Worm (Caenorhabditis elegans) whole organism, young adult: ENCODE results near the gene nlp-50.

Experiments
- F10E7.11 ChIP-seq: sonication (generic microtip); optimal IDR thresholded peaks from 2 replicates; lab custom pipeline; 2017; ENCODE audit warnings: mild to moderate bottlenecking, missing genetic modification characterization, moderate library complexity, missing compliant biosample characterization
- F39B2.1 ChIP-seq: fragments of 200-800 bp; sonication (Bioruptor generic); IDR thresholded peaks from 2 replicates; pipeline ENCODE4 v1.3.6; 2022; ENCODE audit warnings: missing genetic modification reagents, missing genetic modification characterization, missing compliant biosample characterization
- F49E8.2 ChIP-seq: sonication (generic microtip); optimal IDR thresholded peaks from 3 replicates; lab custom pipeline; 2017; ENCODE audit warnings: missing genetic modification characterization, mild to moderate bottlenecking, missing compliant biosample characterization, antibody characterized with exemption, moderate library complexity; ENCODE audit not compliant: insufficient read depth
- F52B5.7 ChIP-seq: sonication (generic microtip); optimal IDR thresholded peaks from 2 replicates; lab custom pipeline; 2016; ENCODE audit warnings: mild to moderate bottlenecking, missing genetic modification characterization, missing compliant biosample characterization
- F57A8.1 ChIP-seq: fragments of 200-800 bp; sonication (Bioruptor generic); optimal IDR thresholded peaks from 2 replicates; lab custom pipeline; 2018; ENCODE audit warnings: mild to moderate bottlenecking, missing genetic modification characterization, moderate library complexity, missing compliant biosample characterization
- Y53F4B.3 ChIP-seq: fragments of 200-800 bp; sonication (Bioruptor generic); IDR thresholded peaks from 2 replicates; pipeline ENCODE4 v1.3.6; 2022; ENCODE audit warnings: missing genetic modification reagents, missing genetic modification characterization, missing compliant biosample characterization
- Y56A3A.18 ChIP-seq: fragments of 200-800 bp; sonication (Bioruptor generic); IDR thresholded peaks from 2 replicates; pipeline ENCODE4 v1.3.6; 2022; ENCODE audit warnings: missing genetic modification reagents, missing genetic modification characterization, missing compliant biosample characterization
- ZK185.1 ChIP-seq: sonication (generic microtip); optimal IDR thresholded peaks from 2 replicates; lab custom pipeline; 2016; ENCODE audit warnings: mild to moderate bottlenecking, missing genetic modification characterization, missing compliant biosample characterization; ENCODE audit not compliant: poor library complexity, severe bottlenecking
- aptf-2 ChIP-seq: fragments of 200-800 bp; sonication (Bioruptor generic); conservative IDR thresholded peaks from 2 replicates; pipeline ENCODE4 v1.3.6; 2022; ENCODE audit warnings: missing genetic modification reagents, missing genetic modification characterization, missing compliant biosample characterization
- atf-7 ChIP-seq: sonication (generic microtip); optimal IDR thresholded peaks from 2 replicates; lab custom pipeline; 2017; ENCODE audit warnings: mild to moderate bottlenecking, missing genetic modification characterization, missing compliant biosample characterization
- attf-5 ChIP-seq: fragments of 200-800 bp; sonication (Bioruptor generic); optimal IDR thresholded peaks from 2 replicates; lab custom pipeline; 2018; ENCODE audit warnings: mild to moderate bottlenecking, missing genetic modification characterization, missing compliant biosample characterization
- bed-2 ChIP-seq: fragments of 200-800 bp; sonication (Bioruptor generic); IDR thresholded peaks from 2 replicates; pipeline ENCODE4 v1.3.6; 2022; ENCODE audit warnings: missing genetic modification reagents, missing genetic modification characterization, missing compliant biosample characterization
- cebp-1 ChIP-seq, 2 experiments: fragments of 200-800 bp in 1 of 2; sonication (Bioruptor generic) in 1 of 2; sonication (generic microtip) in 1 of 2; IDR thresholded peaks in 1 of 2; optimal IDR thresholded peaks in 1 of 2; 2 replicates each; pipeline versions ENCODE4 v1.3.6 to Lab custom; 2017 to 2022; ENCODE audit warnings: missing compliant biosample characterization in 2 of 2, missing genetic modification characterization in 2 of 2, mild to moderate bottlenecking in 1 of 2, missing genetic modification reagents in 1 of 2, moderate library complexity in 1 of 2
- cebp-2 ChIP-seq: fragments of 200-800 bp; sonication (Bioruptor generic); IDR thresholded peaks from 2 replicates; pipeline ENCODE4 v1.3.6; 2022; ENCODE audit warnings: missing genetic modification characterization, missing compliant biosample characterization
- ceh-40 ChIP-seq: fragments of 200-800 bp; sonication (Bioruptor generic); IDR thresholded peaks from 2 replicates; pipeline ENCODE4 v1.3.6; 2022; ENCODE audit warnings: missing genetic modification characterization, missing compliant biosample characterization
- ceh-91 ChIP-seq: fragments of 200-800 bp; sonication (Bioruptor generic); IDR thresholded peaks from 2 replicates; pipeline ENCODE4 v1.3.6; 2022; ENCODE audit warnings: missing genetic modification reagents, missing genetic modification characterization, missing compliant biosample characterization
- dox-1 ChIP-seq: fragments of 200-800 bp; sonication (Bioruptor generic); IDR thresholded peaks from 2 replicates; pipeline ENCODE4 v1.3.6; 2022; ENCODE audit warnings: missing genetic modification reagents, missing genetic modification characterization, missing compliant biosample characterization
- efl-1 ChIP-seq: fragments of 150-350 bp; optimal IDR thresholded peaks from 2 replicates; lab custom pipeline; 2014; ENCODE audit warnings: missing biosample characterization, missing genetic modification reagents, missing genetic modification characterization
- egl-18 ChIP-seq: fragments of 200-800 bp; sonication (Bioruptor generic); IDR thresholded peaks from 2 replicates; pipeline ENCODE4 v1.3.6; 2022; ENCODE audit warnings: missing genetic modification reagents, missing genetic modification characterization, missing compliant biosample characterization
- egrh-3 ChIP-seq: fragments of 200-800 bp; sonication (Bioruptor generic); IDR thresholded peaks from 2 replicates; pipeline ENCODE4 v1.3.6; 2022; ENCODE audit warnings: missing genetic modification reagents, missing genetic modification characterization, missing compliant biosample characterization
- ekl-4 ChIP-seq: fragments of 200-800 bp; sonication (Bioruptor generic); IDR thresholded peaks from 2 replicates; pipeline ENCODE4 v1.3.6; 2022; ENCODE audit warnings: missing genetic modification reagents, missing genetic modification characterization, missing compliant biosample characterization
- hmg-1.2 ChIP-seq: fragments of 200-800 bp; sonication (Bioruptor generic); IDR thresholded peaks from 2 replicates; pipeline ENCODE4 v1.3.6; 2022; ENCODE audit warnings: missing genetic modification reagents, missing genetic modification characterization, missing compliant biosample characterization
- hrde-1 ChIP-seq: sonication (generic microtip); optimal IDR thresholded peaks from 2 replicates; lab custom pipeline; 2016; ENCODE audit warnings: missing genetic modification characterization, mild to moderate bottlenecking, missing compliant biosample characterization, moderate library complexity, missing genotype, missing genetic modification reagents, borderline replicate concordance
- hsf-1 ChIP-seq: fragments of 200-800 bp; sonication (Bioruptor generic); IDR thresholded peaks from 2 replicates; pipeline ENCODE4 v1.3.6; 2022; ENCODE audit warnings: missing genetic modification reagents, missing genetic modification characterization, missing compliant biosample characterization
- let-526 ChIP-seq: fragments of 200-800 bp; sonication (Bioruptor generic); IDR thresholded peaks from 2 replicates; pipeline ENCODE4 v1.3.6; 2022; ENCODE audit warnings: missing genetic modification reagents, missing genetic modification characterization, missing compliant biosample characterization
- lin-26 ChIP-seq: fragments of 200-800 bp; sonication (Bioruptor generic); IDR thresholded peaks from 2 replicates; pipeline ENCODE4 v1.3.6; 2022; ENCODE audit warnings: missing genetic modification reagents, missing genetic modification characterization, missing compliant biosample characterization
- lsl-1 ChIP-seq: fragments of 200-800 bp; sonication (Bioruptor generic); optimal IDR thresholded peaks from 2 replicates; lab custom pipeline; 2018; ENCODE audit warnings: mild to moderate bottlenecking, missing genetic modification characterization, moderate library complexity, missing compliant biosample characterization
- madf-8 ChIP-seq: fragments of 200-800 bp; sonication (Bioruptor generic); conservative IDR thresholded peaks from 2 replicates; pipeline ENCODE4 v1.3.6; 2022; ENCODE audit warnings: missing genetic modification reagents, missing genetic modification characterization, missing compliant biosample characterization
- mel-28 ChIP-seq: sonication (generic microtip); optimal IDR thresholded peaks from 2 replicates; lab custom pipeline; 2016; ENCODE audit warnings: borderline replicate concordance, mild to moderate bottlenecking, missing genetic modification characterization, missing compliant biosample characterization
- mxl-1 ChIP-seq: sonication (generic microtip); optimal IDR thresholded peaks from 2 replicates; lab custom pipeline; 2016; ENCODE audit warnings: missing genetic modification characterization, missing compliant biosample characterization
- nhr-27 ChIP-seq: fragments of 200-800 bp; sonication (Bioruptor generic); optimal IDR thresholded peaks from 2 replicates; lab custom pipeline; 2018; ENCODE audit warnings: mild to moderate bottlenecking, missing genetic modification characterization, moderate library complexity, missing compliant biosample characterization
- nhr-80 ChIP-seq: sonication (generic microtip); optimal IDR thresholded peaks from 2 replicates; lab custom pipeline; 2016; ENCODE audit warnings: missing genetic modification characterization, missing compliant biosample characterization
- pha-4 ChIP-seq: fragments of 150-350 bp; sonication (generic microtip); optimal IDR thresholded peaks from 2 replicates; lab custom pipeline; 2014; ENCODE audit warnings: missing biosample characterization, missing genetic modification reagents, missing genetic modification characterization
- sdz-38 ChIP-seq: sonication (generic microtip); optimal IDR thresholded peaks from 2 replicates; lab custom pipeline; 2016; ENCODE audit warnings: missing genotype, missing genetic modification characterization, missing compliant biosample characterization
- sea-2 ChIP-seq: fragments of 200-800 bp; sonication (Bioruptor generic); IDR thresholded peaks from 2 replicates; pipeline ENCODE4 v1.3.6; 2022; ENCODE audit warnings: missing genetic modification characterization, missing compliant biosample characterization
- snpc-4 ChIP-seq, 5 experiments: fragments of 150-350 bp in 1 of 5; sonication (generic microtip) in 4 of 5; optimal IDR thresholded peaks; 2 replicates each; lab custom pipeline; 2014 to 2018; ENCODE audit warnings: missing genetic modification characterization in 5 of 5, missing biosample characterization in 3 of 5, antibody characterized with exemption in 2 of 5, mild to moderate bottlenecking in 2 of 5, missing compliant biosample characterization in 2 of 5, missing genotype in 2 of 5, moderate library complexity in 2 of 5, missing genetic modification reagents in 1 of 5
- somi-1 ChIP-seq: fragments of 200-800 bp; sonication (Bioruptor generic); optimal IDR thresholded peaks from 2 replicates; lab custom pipeline; 2018; ENCODE audit warnings: mild to moderate bottlenecking, missing genetic modification characterization, missing compliant biosample characterization
- tbx-9 ChIP-seq: sonication (generic microtip); optimal IDR thresholded peaks from 2 replicates; lab custom pipeline; 2016; ENCODE audit warnings: borderline replicate concordance, missing genetic modification characterization, inconsistent platforms, missing compliant biosample characterization
- tlf-1 ChIP-seq: fragments of 200-800 bp; sonication (Bioruptor generic); optimal IDR thresholded peaks from 2 replicates; lab custom pipeline; 2018; ENCODE audit warnings: mild to moderate bottlenecking, missing genetic modification characterization, missing compliant biosample characterization
- ztf-22 ChIP-seq: fragments of 200-800 bp; sonication (Bioruptor generic); optimal IDR thresholded peaks from 2 replicates; lab custom pipeline; 2018; ENCODE audit warnings: mild to moderate bottlenecking, missing genetic modification characterization, moderate library complexity, missing compliant biosample characterization
- ztf-25 ChIP-seq: fragments of 200-800 bp; sonication (Bioruptor generic); IDR thresholded peaks from 2 replicates; pipeline ENCODE4 v1.3.6; 2022; ENCODE audit warnings: missing genetic modification reagents, missing genetic modification characterization, missing compliant biosample characterization

Gene nlp-50

DNA sequence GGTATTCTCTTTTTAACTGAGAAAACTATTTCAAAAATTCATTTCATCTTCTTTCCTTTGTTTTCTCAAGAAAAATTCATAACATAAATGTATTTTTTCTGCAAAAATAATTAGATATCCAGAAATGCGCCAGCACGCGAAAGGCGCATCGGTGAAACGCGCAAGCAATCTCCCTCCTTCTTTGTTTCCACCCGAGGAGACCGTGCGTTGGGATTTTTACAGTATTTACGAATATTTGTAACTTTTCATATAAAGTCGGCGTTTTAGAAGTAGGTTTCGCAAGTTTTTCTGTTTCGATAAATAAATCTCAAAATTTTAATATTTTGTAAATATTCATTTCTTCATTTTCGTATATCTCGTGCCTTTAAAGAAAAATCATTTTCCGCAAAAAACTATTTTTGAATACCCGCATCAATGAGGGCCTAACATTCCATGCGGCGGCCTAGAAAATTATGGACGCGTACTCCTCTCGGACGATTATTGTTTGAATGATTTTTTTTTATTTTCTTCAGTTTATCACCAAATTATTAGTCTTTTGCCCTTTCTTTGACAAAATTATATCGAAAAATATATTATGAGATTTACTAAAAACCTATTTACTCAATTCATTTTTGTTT is 11.7 kb downstream of the nlp-50 start, which contains the start of gene ssup-72 (continued):
- TF ChIP-seq ceh-40 = no peak
- peak; percentile 45; the same call in 1 of the 2 replicates for TF ChIP-seq ceh-91 (GFP tag; lab: Robert Waterston, UW)
- TF ChIP-seq lsl-1 (GFP tag; lab: Kevin White, UChicago) = peak; percentile 60
- peak; percentile 48 for TF ChIP-seq efl-1 (GFP tag; lab: Kevin White, UChicago)

- no peak for TF ChIP-seq hrde-1 (tag; lab: Kevin White, UChicago)
- TF ChIP-seq egl-18 (GFP tag; lab: Robert Waterston, UW) = no peak
- TF ChIP-seq aptf-2 (GFP tag; lab: Robert Waterston, UW) = no peak
- no peak for TF ChIP-seq tbx-9
- TF ChIP-seq sdz-38 (tag; lab: Kevin White, UChicago) = no peak
- no peak for TF ChIP-seq F39B2.1 (GFP tag; lab: Robert Waterston, UW)
- TF ChIP-seq bed-2 (GFP tag; lab: Robert Waterston, UW) = no peak
- no peak for TF ChIP-seq nhr-27
- TF ChIP-seq egrh-3 (GFP tag; lab: Robert Waterston, UW) = no peak
- TF ChIP-seq F57A8.1 (GFP tag; lab: Kevin White, UChicago) = no peak
- TF ChIP-seq let-526 = no peak
- TF ChIP-seq Y53F4B.3 (GFP tag; lab: Robert Waterston, UW) = no peak
- TF ChIP-seq cebp-2 (GFP tag; lab: Robert Waterston, UW) = no peak
- TF ChIP-seq ekl-4 = no peak
These were observed 14.3 kb downstream of the nlp-50 start, which contains the start of gene T13C2.7 for ce11 chrII:6779104-6779503. Gene T13C2.7 (plus strand): TSS chrII:6779404.

DNA sequence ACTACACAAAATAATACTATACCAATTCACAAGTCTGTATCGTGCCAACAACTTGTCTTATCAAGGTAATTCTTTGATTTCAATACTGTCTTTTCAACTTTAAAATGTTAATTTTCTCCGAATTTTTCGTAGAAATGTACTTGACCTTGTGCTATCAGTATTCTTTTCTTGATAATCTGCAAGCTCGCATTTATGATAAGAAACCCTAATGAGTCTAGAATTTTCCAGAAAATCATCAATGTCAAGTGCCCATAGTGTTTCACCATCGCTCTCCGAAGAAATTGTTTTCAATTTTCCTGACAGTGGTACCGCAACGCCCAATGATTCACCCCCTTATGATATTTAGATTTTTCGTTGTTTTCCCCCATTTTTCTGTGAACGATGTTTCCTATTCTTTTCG is 16.4 kb downstream of the nlp-50 start:
- peak; percentile 48; the same call in 1 of the 2 replicates for TF ChIP-seq hsf-1 (GFP tag; lab: Robert Waterston, UW)
- no peak for TF ChIP-seq tlf-1 (GFP tag; lab: Kevin White, UChicago)
- peak; percentile 44 for TF ChIP-seq nhr-80 (tag; lab: Kevin White, UChicago)
- TF ChIP-seq cebp-1 (GFP tag; IDR thresholded peaks at IDR 0.05; lab: Robert Waterston, UW) = no peak
- TF ChIP-seq cebp-1 (tag; optimal IDR thresholded peaks at IDR 0.05; lab: Kevin White, UChicago) = peak; percentile 9

ce11 chrII:6781983-6782382 is 17.1 kb downstream of the nlp-50 start:
- TF ChIP-seq ceh-40 = no peak
- TF ChIP-seq dox-1 (GFP tag; lab: Robert Waterston, UW) = no peak
- no peak for TF ChIP-seq tbx-9
- no peak for TF ChIP-seq mxl-1
- TF ChIP-seq F49E8.2 (tag; lab: Kevin White, UChicago) = no peak
- no peak for TF ChIP-seq ZK185.1 (tag; lab: Kevin White, UChicago)
- TF ChIP-seq sea-2 (GFP tag; lab: Robert Waterston, UW) = no peak
- TF ChIP-seq somi-1 (GFP tag; lab: Kevin White, UChicago) = no peak
- TF ChIP-seq ztf-22 = no peak
- no peak for TF ChIP-seq F10E7.11
- 0 out of 2 replicates have a peak, but pooled peaks have one; percentile 35 for TF ChIP-seq ceh-91 (GFP tag; lab: Robert Waterston, UW)
- no peak for TF ChIP-seq Y53F4B.3 (GFP tag; lab: Robert Waterston, UW)
- TF ChIP-seq ztf-25 (GFP tag; lab: Robert Waterston, UW) = no peak
- no peak for TF ChIP-seq mel-28 (tag; lab: Kevin White, UChicago)
- no peak for TF ChIP-seq atf-7 (tag; lab: Kevin White, UChicago)
- TF ChIP-seq hmg-1.2 = no peak
- TF ChIP-seq lin-26 (GFP tag; lab: Robert Waterston, UW) = no peak
- no peak for TF ChIP-seq snpc-4 (GFP tag; optimal IDR thresholded peaks at IDR 0.05; lab: Kevin White, UChicago)
- no peak for TF ChIP-seq snpc-4 (tag; optimal IDR thresholded peaks at IDR 0.05; lab: Kevin White, UChicago)
- TF ChIP-seq sdz-38 (tag; lab: Kevin White, UChicago) = no peak
- TF ChIP-seq F52B5.7 (tag; lab: Kevin White, UChicago) = no peak
- TF ChIP-seq pha-4 (tag; lab: Kevin White, UChicago) = no peak
- TF ChIP-seq madf-8 = peak; percentile 85
- TF ChIP-seq tlf-1 (GFP tag; lab: Kevin White, UChicago) = no peak
- no peak for TF ChIP-seq hsf-1 (GFP tag; lab: Robert Waterston, UW)
- TF ChIP-seq Y56A3A.18 (GFP tag; lab: Robert Waterston, UW) = no peak
- no peak for TF ChIP-seq attf-5
